Fruit fly (Drosophila melanogaster) whole organism, embryonic: ENCODE measurements around the gene rec.

Experiments used
- CG10267 ChIP-seq: fragments of 200-800 bp; sonication (Bioruptor generic); optimal IDR thresholded peaks from 2 replicates; lab custom pipeline; 2018; ENCODE audit warnings: missing biosample characterization, mild to moderate bottlenecking, missing genetic modification characterization, moderate library complexity
- CG10366 ChIP-seq: fragments of 200-800 bp; sonication (Bioruptor generic); IDR thresholded peaks from 2 replicates; pipeline ENCODE4 v1.3.6; 2022; ENCODE audit warnings: missing biosample characterization, missing genetic modification characterization
- CG10462 ChIP-seq: fragments of 200-800 bp; sonication (Bioruptor generic); optimal IDR thresholded peaks from 2 replicates; lab custom pipeline; 2016; ENCODE audit warnings: missing biosample characterization, missing genetic modification characterization
- CG11504 ChIP-seq: fragments of 200-800 bp; sonication (Bioruptor generic); optimal IDR thresholded peaks from 3 replicates; lab custom pipeline; 2019; ENCODE audit warnings: missing biosample characterization, mild to moderate bottlenecking, missing genetic modification characterization, moderate library complexity
- CG12071 ChIP-seq: fragments of 200-800 bp; sonication (Bioruptor generic); optimal IDR thresholded peaks from 3 replicates; lab custom pipeline; 2018; ENCODE audit warnings: missing biosample characterization, mild to moderate bottlenecking, missing genetic modification characterization
- CG12391 ChIP-seq: fragments of 200-800 bp; sonication (Bioruptor generic); optimal IDR thresholded peaks from 3 replicates; lab custom pipeline; 2018; ENCODE audit warnings: missing biosample characterization, mild to moderate bottlenecking, missing genetic modification characterization, moderate library complexity
- CG13424 ChIP-seq: fragments of 200-800 bp; sonication (Bioruptor generic); optimal IDR thresholded peaks from 2 replicates; lab custom pipeline; 2019; ENCODE audit warnings: missing biosample characterization, mild to moderate bottlenecking, missing genetic modification characterization, moderate library complexity
- CG14710 ChIP-seq: fragments of 200-800 bp; sonication (Bioruptor generic); optimal IDR thresholded peaks from 3 replicates; lab custom pipeline; 2019; ENCODE audit warnings: missing biosample characterization, mild to moderate bottlenecking, missing genetic modification characterization, moderate library complexity
- CG15479 ChIP-seq: fragments of 200-800 bp; sonication (Bioruptor generic); optimal IDR thresholded peaks from 3 replicates; lab custom pipeline; 2019; ENCODE audit warnings: missing biosample characterization, mild to moderate bottlenecking, missing genetic modification characterization, moderate library complexity
- CG15601 ChIP-seq: fragments of 200-800 bp; sonication (Bioruptor generic); optimal IDR thresholded peaks from 3 replicates; lab custom pipeline; 2019; ENCODE audit warnings: missing biosample characterization, mild to moderate bottlenecking, missing genetic modification characterization, moderate library complexity
- CG15696 ChIP-seq: fragments of 200-800 bp; sonication (Bioruptor generic); optimal IDR thresholded peaks from 2 replicates; lab custom pipeline; 2019; ENCODE audit warnings: missing biosample characterization, mild to moderate bottlenecking, missing genetic modification characterization, moderate library complexity
- CG1603 ChIP-seq: fragments of 200-800 bp; sonication (Bioruptor generic); optimal IDR thresholded peaks from 2 replicates; lab custom pipeline; 2019; ENCODE audit warnings: missing biosample characterization, mild to moderate bottlenecking, missing genetic modification characterization, moderate library complexity
- CG2678 ChIP-seq: fragments of 200-800 bp; sonication (Bioruptor generic); optimal IDR thresholded peaks from 3 replicates; lab custom pipeline; 2019; ENCODE audit warnings: missing biosample characterization, mild to moderate bottlenecking, missing genetic modification characterization, moderate library complexity
- CG32772 ChIP-seq: fragments of 200-800 bp; sonication (Bioruptor generic); IDR thresholded peaks from 2 replicates; pipeline ENCODE4 v1.3.6; 2022; ENCODE audit warnings: missing biosample characterization, missing genetic modification characterization
- CG34422 ChIP-seq: fragments of 200-800 bp; sonication (Bioruptor generic); IDR thresholded peaks from 3 replicates; pipeline ENCODE4 v1.3.6; 2022; ENCODE audit warnings: missing biosample characterization, missing genetic modification characterization
- CG3726 ChIP-seq: fragments of 200-800 bp; sonication (Bioruptor generic); IDR thresholded peaks from 3 replicates; pipeline ENCODE4, ENCODE4 v1.3.6; 2022; ENCODE audit warnings: missing biosample characterization, missing genetic modification characterization
- CG3847 ChIP-seq: fragments of 200-800 bp; sonication (Bioruptor generic); IDR thresholded peaks from 2 replicates; pipeline ENCODE4 v1.3.6; 2022; ENCODE audit warnings: missing biosample characterization, missing genetic modification characterization
- CG4730 ChIP-seq: fragments of 200-800 bp; sonication (Bioruptor generic); IDR thresholded peaks from 2 replicates; pipeline ENCODE4 v1.3.6; 2022; ENCODE audit warnings: missing biosample characterization, missing genetic modification characterization
- CG8359 ChIP-seq: fragments of 200-800 bp; sonication (Bioruptor generic); optimal IDR thresholded peaks from 2 replicates; lab custom pipeline; 2017; ENCODE audit warnings: missing biosample characterization, mild to moderate bottlenecking, missing genetic modification characterization, borderline replicate concordance
- CG9932 ChIP-seq: fragments of 200-800 bp; sonication (Bioruptor generic); IDR thresholded peaks from 2 replicates; pipeline ENCODE4 v1.3.6; 2022; ENCODE audit warnings: missing biosample characterization, missing genetic modification characterization
- D19B ChIP-seq: fragments of 200-800 bp; sonication (Bioruptor generic); optimal IDR thresholded peaks from 2 replicates; lab custom pipeline; 2017; ENCODE audit warnings: missing biosample characterization, mild to moderate bottlenecking, missing genetic modification characterization
- Dek ChIP-seq: fragments of 200-800 bp; sonication (Bioruptor generic); optimal IDR thresholded peaks from 3 replicates; lab custom pipeline; 2019; ENCODE audit warnings: missing biosample characterization, mild to moderate bottlenecking, missing genetic modification characterization, moderate library complexity
- Ets97D ChIP-seq: fragments of 200-800 bp; sonication (Bioruptor generic); optimal IDR thresholded peaks from 3 replicates; lab custom pipeline; 2016; ENCODE audit warnings: missing biosample characterization, missing genetic modification characterization
- Gug ChIP-seq: fragments of 200-800 bp; sonication (Bioruptor generic); IDR thresholded peaks from 4 replicates; pipeline ENCODE4 v1.3.6; 2022; ENCODE audit warnings: missing biosample characterization, missing genetic modification characterization
- Hsf ChIP-seq: fragments of 200-800 bp; sonication (Bioruptor generic); optimal IDR thresholded peaks from 3 replicates; lab custom pipeline; 2016; ENCODE audit warnings: missing biosample characterization, missing genetic modification characterization
- Lim3 ChIP-seq: fragments of 200-800 bp; sonication (Bioruptor generic); IDR thresholded peaks from 2 replicates; pipeline ENCODE4 v1.3.6; 2022; ENCODE audit warnings: missing biosample characterization, missing genetic modification characterization
- Nf-YC ChIP-seq: fragments of 200-800 bp; optimal IDR thresholded peaks from 3 replicates; lab custom pipeline; 2019; ENCODE audit warnings: missing biosample characterization, mild to moderate bottlenecking, missing genetic modification characterization, moderate library complexity
- al ChIP-seq: fragments of 200-800 bp; sonication (Bioruptor generic); IDR thresholded peaks from 2 replicates; pipeline ENCODE4 v1.3.6; 2022; ENCODE audit warnings: missing biosample characterization, missing genetic modification characterization
- amos ChIP-seq: fragments of 200-800 bp; sonication (Bioruptor generic); IDR thresholded peaks from 2 replicates; pipeline ENCODE4 v1.3.6; 2022; ENCODE audit warnings: missing biosample characterization, missing genetic modification characterization; ENCODE audit not compliant: partially characterized antibody
- bigmax ChIP-seq: fragments of 200-800 bp; sonication (Bioruptor generic); optimal IDR thresholded peaks from 2 replicates; lab custom pipeline; 2018; ENCODE audit warnings: missing biosample characterization, mild to moderate bottlenecking, missing genetic modification characterization
- cad ChIP-seq: fragments of >200 bp; optimal IDR thresholded peaks from 2 replicates; lab custom pipeline; 2017; ENCODE audit warnings: missing biosample characterization, missing genetic modification characterization
- ci ChIP-seq: fragments of 200-800 bp; sonication (Bioruptor generic); IDR thresholded peaks from 3 replicates; pipeline ENCODE4 v1.3.6; 2022; ENCODE audit warnings: missing biosample characterization, missing genetic modification characterization
- cwo ChIP-seq: fragments of 200-800 bp; sonication (Bioruptor generic); optimal IDR thresholded peaks from 3 replicates; lab custom pipeline; 2017; ENCODE audit warnings: missing biosample characterization, missing genetic modification characterization, mild to moderate bottlenecking, moderate library complexity, missing genetic modification reagents
- gcm2 ChIP-seq: fragments of 200-800 bp; sonication (Bioruptor generic); optimal IDR thresholded peaks from 2 replicates; lab custom pipeline; 2016; ENCODE audit warnings: missing biosample characterization, missing genetic modification characterization
- hb ChIP-seq: fragments of 200-800 bp; sonication (Bioruptor generic); IDR thresholded peaks from 3 replicates; pipeline ENCODE4 v1.3.6; 2022; ENCODE audit warnings: missing biosample characterization, missing genetic modification characterization; ENCODE audit not compliant: partially characterized antibody
- hth ChIP-seq: fragments of >200 bp; optimal IDR thresholded peaks from 2 replicates; lab custom pipeline; 2017; ENCODE audit warnings: inconsistent platforms
- klu ChIP-seq: fragments of 200-800 bp; sonication (Bioruptor generic); IDR thresholded peaks from 2 replicates; pipeline ENCODE4 v1.3.6; 2022; ENCODE audit warnings: missing biosample characterization, missing genetic modification characterization
- lab ChIP-seq: fragments of 200-800 bp; sonication (Bioruptor generic); optimal IDR thresholded peaks from 3 replicates; lab custom pipeline; 2017; ENCODE audit warnings: missing biosample characterization, missing genetic modification characterization, mild to moderate bottlenecking, moderate library complexity, missing genetic modification reagents
- luna ChIP-seq: fragments of 200-800 bp; sonication (Bioruptor generic); optimal IDR thresholded peaks from 2 replicates; lab custom pipeline; 2016; ENCODE audit warnings: missing biosample characterization, missing genetic modification characterization
- mam ChIP-seq: fragments of 200-800 bp; sonication (Bioruptor generic); optimal IDR thresholded peaks from 3 replicates; lab custom pipeline; 2016; ENCODE audit warnings: missing biosample characterization, missing genetic modification characterization
- mirr ChIP-seq: fragments of 200-800 bp; sonication (Bioruptor generic); optimal IDR thresholded peaks from 3 replicates; lab custom pipeline; 2018; ENCODE audit warnings: missing biosample characterization, mild to moderate bottlenecking, missing genetic modification characterization
- nerfin-1 ChIP-seq: fragments of 200-800 bp; sonication (Bioruptor generic); optimal IDR thresholded peaks from 3 replicates; lab custom pipeline; 2019; ENCODE audit warnings: missing biosample characterization, mild to moderate bottlenecking, missing genetic modification characterization, moderate library complexity
- otp ChIP-seq: fragments of 200-800 bp; sonication (Bioruptor generic); IDR thresholded peaks from 3 replicates; pipeline ENCODE4, ENCODE4 v1.3.6; 2022; ENCODE audit warnings: missing biosample characterization, missing genetic modification characterization
- sc ChIP-seq, 3 experiments: fragments of >200 bp in 2 of 3; fragments of 200-800 bp in 1 of 3; sonication (Bioruptor generic) in 1 of 3; optimal IDR thresholded peaks; 2 replicates in 2 of 3; 3 replicates in 1 of 3; lab custom pipeline; 2017; ENCODE audit warnings: mild to moderate bottlenecking in 1 of 3, missing biosample characterization in 1 of 3, missing genetic modification characterization in 1 of 3, missing genetic modification reagents in 1 of 3
- so ChIP-seq: fragments of 200-800 bp; sonication (Bioruptor generic); IDR thresholded peaks from 3 replicates; pipeline ENCODE4 v1.3.6; 2022; ENCODE audit warnings: missing biosample characterization, missing genetic modification characterization
- sqz ChIP-seq: fragments of 200-800 bp; sonication (Bioruptor generic); optimal IDR thresholded peaks from 3 replicates; lab custom pipeline; 2018; ENCODE audit warnings: missing biosample characterization, mild to moderate bottlenecking, missing genetic modification characterization
- ssp ChIP-seq: fragments of 200-800 bp; sonication (Bioruptor generic); IDR thresholded peaks from 2 replicates; pipeline ENCODE4 v1.3.6; 2022; ENCODE audit warnings: missing biosample characterization, missing genetic modification characterization
- vnd ChIP-seq: fragments of 200-800 bp; sonication (Bioruptor generic); IDR thresholded peaks from 3 replicates; pipeline ENCODE4 v1.3.6; 2022; ENCODE audit warnings: missing biosample characterization, missing genetic modification characterization; ENCODE audit not compliant: partially characterized antibody

The rec gene

dm6 chr3R:15836864-15837824 is 4.7 kb upstream of the rec start, which contains the start of the genes ND-23 and spn-E (continued):
- TF ChIP-seq sqz (GFP tag; lab: Kevin White, UChicago) (no peak), CG15696 (tag; lab: Kevin White, UChicago) (peak; percentile 67), CG12391 (tag; lab: Kevin White, UChicago) (peak; percentile 83), amos (peak; percentile 69), mam (GFP tag; lab: Kevin White, UChicago) (peak; percentile 1), Nf-YC (tag; lab: Kevin White, UChicago) (no peak), D19B (GFP tag; lab: Kevin White, UChicago) (no peak), al (0 out of 2 replicates have a peak, but pooled peaks have one; percentile 38), CG4730 (GFP tag; lab: Robert Waterston, UW) (no peak), Ets97D (no peak), cwo (GFP tag; lab: Kevin White, UChicago) (no peak), CG10366 (GFP tag; lab: Robert Waterston, UW) (peak; percentile 35; the same call in 1 of the 2 replicates), Dek (tag; lab: Kevin White, UChicago) (peak; percentile 61), CG34422 (GFP tag; lab: Robert Waterston, UW) (no peak; the same call in 2 of the 3 replicates), CG1603 (no peak), ci (GFP tag; lab: Robert Waterston, UW) (no peak), CG13424 (peak; percentile 67), CG15479 (GFP tag; lab: Kevin White, UChicago) (no peak), CG15601 (tag; lab: Kevin White, UChicago) (no peak), bigmax (GFP tag; lab: Kevin White, UChicago) (peak; percentile 96), CG32772 (GFP tag; lab: Robert Waterston, UW) (0 out of 2 replicates have a peak, but pooled peaks have one; percentile 28), otp (no peak), ssp (GFP tag; lab: Robert Waterston, UW) (peak; percentile 48), CG10267 (peak; percentile 93), sc (optimal IDR thresholded peaks at IDR 0.05; lab: Kevin White, UChicago) (no peak), sc (GFP tag; optimal IDR thresholded peaks at IDR 0.05; lab: Kevin White, UChicago) (no peak), hb (GFP tag; lab: Robert Waterston, UW) (no peak), mirr (GFP tag; lab: Kevin White, UChicago) (no peak), Lim3 (GFP tag; lab: Robert Waterston, UW) (no peak), CG8359 (GFP tag; lab: Kevin White, UChicago) (no peak), CG10462 (GFP tag; lab: Kevin White, UChicago) (no peak), lab (GFP tag; lab: Kevin White, UChicago) (no peak), CG3847 (peak; percentile 63), CG14710 (peak; percentile 81), Hsf (GFP tag; lab: Kevin White, UChicago) (no peak), cad (GFP tag; lab: Kevin White, UChicago) (no peak), vnd (peak; percentile 58; the same call in 2 of the 3 replicates), Gug (GFP tag; lab: Robert Waterston, UW) (no peak), CG11504 (no peak), CG2678 (tag; lab: Kevin White, UChicago) (no peak), CG12071 (GFP tag; lab: Kevin White, UChicago) (no peak), gcm2 (GFP tag; lab: Kevin White, UChicago) (no peak), so (GFP tag; lab: Robert Waterston, UW) (no peak), luna (GFP tag; lab: Kevin White, UChicago) (no peak), hth (lab: Kevin White, UChicago) (no peak), CG3726 (GFP tag; lab: Robert Waterston, UW) (no peak), klu (GFP tag; lab: Robert Waterston, UW) (no peak), CG9932 (GFP tag; lab: Robert Waterston, UW) (peak; percentile 72), nerfin-1 (tag; lab: Kevin White, UChicago) (no peak)
